Fruit fly (Drosophila melanogaster) whole organism: ENCODE results near the gene endos.

Source experiments
- CG8478 ChIP-seq: fragments of >200 bp; optimal IDR thresholded peaks from 2 replicates; lab custom pipeline; 2018; ENCODE audit warnings: inconsistent platforms
- Dll ChIP-seq: fragments of >200 bp; optimal IDR thresholded peaks from 2 replicates; lab custom pipeline; 2017
- EcR ChIP-seq, 2 experiments: fragments of >200 bp; optimal IDR thresholded peaks; 2 replicates each; lab custom pipeline; 2017; ENCODE audit warnings: missing biosample characterization in 2 of 2, missing genetic modification characterization in 2 of 2, missing genetic modification reagents in 2 of 2
- psq ChIP-seq: fragments of >200 bp; optimal IDR thresholded peaks from 2 replicates; lab custom pipeline; 2017
- usp ChIP-seq: fragments of >200 bp; optimal IDR thresholded peaks from 2 replicates; lab custom pipeline; 2017; ENCODE audit warnings: missing biosample characterization, missing genetic modification characterization, mixed read lengths

- no peak for TF ChIP-seq psq (lab: Kevin White, UChicago)
- no peak for TF ChIP-seq usp (GFP tag; lab: Kevin White, UChicago)
- no peak for TF ChIP-seq EcR (GFP tag; optimal IDR thresholded peaks at IDR 0.05; lab: Kevin White, UChicago)
- TF ChIP-seq Dll = no peak
- TF ChIP-seq CG8478 (lab: Kevin White, UChicago) = no peak
Observed at dm6 chr3L:14055815-14056516, 24.5 kb upstream of the endos start.
